Fruit fly (Drosophila melanogaster) whole organism, embryonic: ENCODE results near the gene CG14820.

ENCODE experiments used
- Bteb2 ChIP-seq: fragments of 200-800 bp; sonication (Bioruptor generic); optimal IDR thresholded peaks from 2 replicates; lab custom pipeline; 2016; ENCODE audit warnings: missing biosample characterization, missing genetic modification characterization
- CG10959 ChIP-seq: fragments of 200-800 bp; sonication (Bioruptor generic); IDR thresholded peaks from 2 replicates; pipeline ENCODE4 v1.3.6; 2022; ENCODE audit warnings: missing biosample characterization, missing genetic modification characterization
- CG12219 ChIP-seq: fragments of 200-800 bp; sonication (Bioruptor generic); optimal IDR thresholded peaks from 3 replicates; lab custom pipeline; 2018; ENCODE audit warnings: missing biosample characterization, mild to moderate bottlenecking, missing genetic modification characterization
- CG12659 ChIP-seq: fragments of 200-800 bp; sonication (Bioruptor generic); optimal IDR thresholded peaks from 3 replicates; lab custom pipeline; 2017; ENCODE audit warnings: mild to moderate bottlenecking, missing biosample characterization, missing genetic modification reagents, missing genetic modification characterization
- CG14965 ChIP-seq: fragments of 200-800 bp; sonication (Bioruptor generic); optimal IDR thresholded peaks from 2 replicates; lab custom pipeline; 2016; ENCODE audit warnings: missing biosample characterization, missing genetic modification characterization, borderline replicate concordance
- CG17912 ChIP-seq: fragments of 200-800 bp; sonication (Bioruptor generic); optimal IDR thresholded peaks from 2 replicates; lab custom pipeline; 2018; ENCODE audit warnings: missing biosample characterization, mild to moderate bottlenecking, missing genetic modification characterization
- CG1832 ChIP-seq: fragments of 200-800 bp; sonication (Bioruptor generic); optimal IDR thresholded peaks from 2 replicates; lab custom pipeline; 2017; ENCODE audit warnings: missing biosample characterization, mild to moderate bottlenecking, missing genetic modification characterization, inconsistent platforms
- CG18476 ChIP-seq: fragments of 200-800 bp; sonication (Bioruptor generic); optimal IDR thresholded peaks from 2 replicates; lab custom pipeline; 2016; ENCODE audit warnings: missing biosample characterization, mild to moderate bottlenecking, missing genetic modification characterization
- CG3281 ChIP-seq: fragments of 200-800 bp; sonication (Bioruptor generic); optimal IDR thresholded peaks from 3 replicates; lab custom pipeline; 2017; ENCODE audit warnings: missing biosample characterization, mild to moderate bottlenecking, missing genetic modification characterization
- CG42726 ChIP-seq: fragments of 200-800 bp; sonication (Bioruptor generic); IDR thresholded peaks from 2 replicates; pipeline ENCODE4 v1.3.6; 2022; ENCODE audit warnings: missing biosample characterization, missing genetic modification characterization; ENCODE audit not compliant: partially characterized antibody
- CG4707 ChIP-seq: fragments of 200-800 bp; sonication (Bioruptor generic); optimal IDR thresholded peaks from 2 replicates; lab custom pipeline; 2018; ENCODE audit warnings: missing biosample characterization, mild to moderate bottlenecking, missing genetic modification characterization, moderate library complexity
- CG6175 ChIP-seq: fragments of 200-800 bp; sonication (Bioruptor generic); IDR thresholded peaks from 3 replicates; pipeline ENCODE4 v1.3.6; 2022; ENCODE audit warnings: missing biosample characterization, missing genetic modification characterization
- CG6654 ChIP-seq: fragments of 200-800 bp; sonication (Bioruptor generic); optimal IDR thresholded peaks from 2 replicates; lab custom pipeline; 2017; ENCODE audit warnings: missing biosample characterization, mild to moderate bottlenecking, missing genetic modification characterization
- CG8281 ChIP-seq: fragments of 200-800 bp; sonication (Bioruptor generic); optimal IDR thresholded peaks from 2 replicates; lab custom pipeline; 2018; ENCODE audit warnings: missing biosample characterization, mild to moderate bottlenecking, missing genetic modification characterization, moderate library complexity
- CG8944 ChIP-seq: fragments of 200-800 bp; sonication (Bioruptor generic); optimal IDR thresholded peaks from 3 replicates; lab custom pipeline; 2016; ENCODE audit warnings: missing biosample characterization, missing genetic modification characterization
- CkIIα-i1 ChIP-seq: fragments of 200-800 bp; sonication (Bioruptor generic); IDR thresholded peaks from 2 replicates; pipeline ENCODE4 v1.3.6; 2022; ENCODE audit warnings: missing biosample characterization, missing genetic modification characterization
- Doc3 ChIP-seq: fragments of 200-800 bp; sonication (Bioruptor generic); IDR thresholded peaks from 3 replicates; pipeline ENCODE4 v1.3.6; 2022; ENCODE audit warnings: missing biosample characterization, missing genetic modification characterization; ENCODE audit not compliant: partially characterized antibody
- E2f2 ChIP-seq: fragments of 200-800 bp; sonication (Bioruptor generic); IDR thresholded peaks from 2 replicates; pipeline ENCODE4 v1.3.6; 2022; ENCODE audit warnings: missing biosample characterization, missing genetic modification characterization
- HLH3B ChIP-seq: fragments of 200-800 bp; sonication (Bioruptor generic); IDR thresholded peaks from 2 replicates; pipeline ENCODE4 v1.3.6; 2022; ENCODE audit warnings: missing biosample characterization, missing genetic modification characterization
- HLH4C ChIP-seq: fragments of 200-800 bp; sonication (Bioruptor generic); IDR thresholded peaks from 3 replicates; pipeline ENCODE4 v1.3.6; 2022; ENCODE audit warnings: missing biosample characterization, missing genetic modification characterization; ENCODE audit not compliant: partially characterized antibody
- Jarid2 ChIP-seq: fragments of 200-800 bp; sonication (Bioruptor generic); optimal IDR thresholded peaks from 3 replicates; lab custom pipeline; 2017; ENCODE audit warnings: mild to moderate bottlenecking, missing biosample characterization, missing genetic modification reagents, missing genetic modification characterization
- Lhr ChIP-seq: fragments of 200-800 bp; sonication (Bioruptor generic); optimal IDR thresholded peaks from 3 replicates; lab custom pipeline; 2017; ENCODE audit warnings: mild to moderate bottlenecking, missing biosample characterization, missing genetic modification reagents, missing genetic modification characterization
- Lim3 ChIP-seq: fragments of 200-800 bp; sonication (Bioruptor generic); IDR thresholded peaks from 2 replicates; pipeline ENCODE4 v1.3.6; 2022; ENCODE audit warnings: missing biosample characterization, missing genetic modification characterization
- MESR4 ChIP-seq: fragments of 200-800 bp; sonication (Bioruptor generic); optimal IDR thresholded peaks from 2 replicates; lab custom pipeline; 2018; ENCODE audit warnings: missing biosample characterization, mild to moderate bottlenecking, missing genetic modification characterization, moderate library complexity
- NK7.1 ChIP-seq: fragments of 200-800 bp; sonication (Bioruptor generic); optimal IDR thresholded peaks from 3 replicates; lab custom pipeline; 2016; ENCODE audit warnings: missing biosample characterization, missing genetic modification characterization
- Nf-YA ChIP-seq: fragments of 200-800 bp; sonication (Bioruptor generic); IDR thresholded peaks from 2 replicates; pipeline ENCODE4 v1.3.6; 2022; ENCODE audit warnings: missing biosample characterization, missing genetic modification characterization
- Side ChIP-seq: fragments of 200-800 bp; sonication (Bioruptor generic); optimal IDR thresholded peaks from 2 replicates; lab custom pipeline; 2016; ENCODE audit warnings: missing biosample characterization, missing genetic modification characterization
- Sox100B ChIP-seq: fragments of 200-800 bp; sonication (Bioruptor generic); optimal IDR thresholded peaks from 3 replicates; lab custom pipeline; 2018; ENCODE audit warnings: missing biosample characterization, mild to moderate bottlenecking, missing genetic modification characterization
- Xrp1 ChIP-seq: fragments of 200-800 bp; sonication (Bioruptor generic); IDR thresholded peaks from 2 replicates; pipeline ENCODE4 v1.3.6; 2022; ENCODE audit warnings: missing biosample characterization, missing genetic modification characterization
- chif ChIP-seq, 2 experiments: fragments of 200-800 bp; sonication (Bioruptor generic); optimal IDR thresholded peaks; 3 replicates each; lab custom pipeline; 2016; ENCODE audit warnings: missing biosample characterization in 2 of 2, missing genetic modification characterization in 2 of 2
- chinmo ChIP-seq: fragments of 200-800 bp; sonication (Bioruptor generic); IDR thresholded peaks from 4 replicates; pipeline ENCODE4 v1.3.6; 2022; ENCODE audit warnings: missing biosample characterization, missing genetic modification characterization; ENCODE audit not compliant: partially characterized antibody
- chn ChIP-seq: fragments of 200-800 bp; sonication (Bioruptor generic); optimal IDR thresholded peaks from 2 replicates; lab custom pipeline; 2016; ENCODE audit warnings: missing biosample characterization, missing genetic modification characterization
- dati ChIP-seq: fragments of 200-800 bp; sonication (Bioruptor generic); IDR thresholded peaks from 2 replicates; pipeline ENCODE4 v1.3.6; 2022; ENCODE audit warnings: missing biosample characterization, missing genetic modification characterization
- dm ChIP-seq: fragments of 200-800 bp; sonication (Bioruptor generic); optimal IDR thresholded peaks from 3 replicates; lab custom pipeline; 2016; ENCODE audit warnings: missing biosample characterization, missing genetic modification characterization
- dmrt11E ChIP-seq: fragments of 200-800 bp; sonication (Bioruptor generic); optimal IDR thresholded peaks from 3 replicates; lab custom pipeline; 2018; ENCODE audit warnings: missing biosample characterization, mild to moderate bottlenecking, missing genetic modification characterization, moderate library complexity
- ftz-f1 ChIP-seq: fragments of 200-800 bp; sonication (Bioruptor generic); optimal IDR thresholded peaks from 2 replicates; lab custom pipeline; 2016; ENCODE audit warnings: missing biosample characterization, missing genetic modification characterization
- fu2 ChIP-seq: fragments of 200-800 bp; sonication (Bioruptor generic); optimal IDR thresholded peaks from 2 replicates; lab custom pipeline; 2016; ENCODE audit warnings: missing biosample characterization, missing genetic modification characterization
- gce ChIP-seq: fragments of 200-800 bp; sonication (Bioruptor generic); IDR thresholded peaks from 3 replicates; pipeline ENCODE4 v1.3.6; 2022; ENCODE audit warnings: missing biosample characterization, missing genetic modification characterization
- h ChIP-seq: fragments of >200 bp; optimal IDR thresholded peaks from 2 replicates; lab custom pipeline; 2017
- hbn ChIP-seq: fragments of 200-800 bp; sonication (Bioruptor generic); IDR thresholded peaks from 2 replicates; pipeline ENCODE4 v1.3.6; 2022; ENCODE audit warnings: missing biosample characterization, missing genetic modification characterization; ENCODE audit not compliant: partially characterized antibody
- lmd ChIP-seq: fragments of 200-800 bp; sonication (Bioruptor generic); IDR thresholded peaks from 2 replicates; pipeline ENCODE4 v1.3.6; 2022; ENCODE audit warnings: missing biosample characterization, missing genetic modification characterization
- nau ChIP-seq: fragments of 200-800 bp; sonication (Bioruptor generic); optimal IDR thresholded peaks from 3 replicates; lab custom pipeline; 2017; ENCODE audit warnings: missing biosample characterization, mild to moderate bottlenecking, missing genetic modification characterization, missing genetic modification reagents
- nerfin-1 ChIP-seq: fragments of 200-800 bp; sonication (Bioruptor generic); optimal IDR thresholded peaks from 3 replicates; lab custom pipeline; 2019; ENCODE audit warnings: missing biosample characterization, mild to moderate bottlenecking, missing genetic modification characterization, moderate library complexity
- sens ChIP-seq: fragments of 200-800 bp; sonication (Bioruptor generic); peaks from one replicate; lab custom pipeline; 2016; ENCODE audit warnings: missing biosample characterization, missing genetic modification characterization
- so ChIP-seq: fragments of 200-800 bp; sonication (Bioruptor generic); IDR thresholded peaks from 3 replicates; pipeline ENCODE4 v1.3.6; 2022; ENCODE audit warnings: missing biosample characterization, missing genetic modification characterization
- trem ChIP-seq: fragments of 200-800 bp; optimal IDR thresholded peaks from 3 replicates; lab custom pipeline; 2019; ENCODE audit warnings: missing biosample characterization, mild to moderate bottlenecking, missing genetic modification characterization, moderate library complexity
- tup ChIP-seq: fragments of 200-800 bp; sonication (Bioruptor generic); optimal IDR thresholded peaks from 2 replicates; lab custom pipeline; 2016; ENCODE audit warnings: missing biosample characterization, mild to moderate bottlenecking, missing genetic modification characterization, moderate library complexity
- vnd ChIP-seq: fragments of 200-800 bp; sonication (Bioruptor generic); IDR thresholded peaks from 3 replicates; pipeline ENCODE4 v1.3.6; 2022; ENCODE audit warnings: missing biosample characterization, missing genetic modification characterization; ENCODE audit not compliant: partially characterized antibody
- zfh1 ChIP-seq: fragments of 200-800 bp; sonication (Bioruptor generic); IDR thresholded peaks from 3 replicates; pipeline ENCODE4 v1.3.6; 2022; ENCODE audit warnings: missing biosample characterization, missing genetic modification characterization

The CG14820 gene

dm6 chr3L:6979387-6980249 is 46.9 kb downstream of the CG14820 start, which contains the start of gene Galphai (continued):
- TF ChIP-seq nerfin-1 (tag; lab: Kevin White, UChicago) (no peak), trem (tag; lab: Kevin White, UChicago) (peak; percentile 91), h (no peak), Bteb2 (GFP tag; lab: Kevin White, UChicago) (no peak), CG17912 (peak; percentile 47), CG14965 (GFP tag; lab: Kevin White, UChicago) (no peak), CG12219 (no peak), dati (no peak), MESR4 (GFP tag; lab: Kevin White, UChicago) (peak; percentile 82), Xrp1 (GFP tag; lab: Robert Waterston, UW) (no peak; the same call in 1 of the 2 replicates), so (GFP tag; lab: Robert Waterston, UW) (peak; percentile 20; the same call in 1 of the 3 replicates), vnd (GFP tag; lab: Robert Waterston, UW) (no peak), dm (GFP tag; lab: Kevin White, UChicago) (peak; percentile 58), chif (GFP tag; optimal IDR thresholded peaks at IDR 0.05; lab: Kevin White, UChicago) (peak; percentile 8 to 21), zfh1 (GFP tag; lab: Robert Waterston, UW) (no peak), CG3281 (peak; percentile 7), fu2 (GFP tag; lab: Kevin White, UChicago) (peak; percentile 19), HLH4C (GFP tag; lab: Robert Waterston, UW) (no peak), CG6175 (GFP tag; lab: Robert Waterston, UW) (no peak), Jarid2 (GFP tag; lab: Kevin White, UChicago) (peak; percentile 72), Doc3 (no peak), Nf-YA (no peak), Lim3 (no peak), hbn (GFP tag; lab: Robert Waterston, UW) (no peak), CG10959 (GFP tag; lab: Robert Waterston, UW) (no peak), CG8944 (GFP tag; lab: Kevin White, UChicago) (no peak), NK7.1 (peak; percentile 14), Side (GFP tag; lab: Kevin White, UChicago) (peak; percentile 53), E2f2 (peak; percentile 99), HLH3B (GFP tag; lab: Robert Waterston, UW) (no peak), CG18476 (GFP tag; lab: Kevin White, UChicago) (no peak), chn (GFP tag; lab: Kevin White, UChicago) (no peak), CG4707 (GFP tag; lab: Kevin White, UChicago) (no peak), CG42726 (GFP tag; lab: Robert Waterston, UW) (peak; percentile 60), nau (no peak), CG6654 (no peak), Lhr (GFP tag; lab: Kevin White, UChicago) (peak; percentile 100), Sox100B (no peak), CG12659 (GFP tag; lab: Kevin White, UChicago) (peak; percentile 76), tup (no peak), CG1832 (GFP tag; lab: Kevin White, UChicago) (no peak), ftz-f1 (GFP tag; lab: Kevin White, UChicago) (peak; percentile 51), sens (GFP tag; lab: Kevin White, UChicago) (peak; percentile 80), CkIIα-i1 (GFP tag; lab: Robert Waterston, UW) (no peak), dmrt11E (peak; percentile 1), lmd (peak; percentile 30; the same call in 1 of the 2 replicates), gce (no peak), chinmo (GFP tag; lab: Robert Waterston, UW) (peak; percentile 70; the same call in 2 of the 4 replicates), CG8281 (no peak)
